Fruit fly (Drosophila melanogaster): ENCODE data around the gene CG13474.

CG13474 gene

DNA sequence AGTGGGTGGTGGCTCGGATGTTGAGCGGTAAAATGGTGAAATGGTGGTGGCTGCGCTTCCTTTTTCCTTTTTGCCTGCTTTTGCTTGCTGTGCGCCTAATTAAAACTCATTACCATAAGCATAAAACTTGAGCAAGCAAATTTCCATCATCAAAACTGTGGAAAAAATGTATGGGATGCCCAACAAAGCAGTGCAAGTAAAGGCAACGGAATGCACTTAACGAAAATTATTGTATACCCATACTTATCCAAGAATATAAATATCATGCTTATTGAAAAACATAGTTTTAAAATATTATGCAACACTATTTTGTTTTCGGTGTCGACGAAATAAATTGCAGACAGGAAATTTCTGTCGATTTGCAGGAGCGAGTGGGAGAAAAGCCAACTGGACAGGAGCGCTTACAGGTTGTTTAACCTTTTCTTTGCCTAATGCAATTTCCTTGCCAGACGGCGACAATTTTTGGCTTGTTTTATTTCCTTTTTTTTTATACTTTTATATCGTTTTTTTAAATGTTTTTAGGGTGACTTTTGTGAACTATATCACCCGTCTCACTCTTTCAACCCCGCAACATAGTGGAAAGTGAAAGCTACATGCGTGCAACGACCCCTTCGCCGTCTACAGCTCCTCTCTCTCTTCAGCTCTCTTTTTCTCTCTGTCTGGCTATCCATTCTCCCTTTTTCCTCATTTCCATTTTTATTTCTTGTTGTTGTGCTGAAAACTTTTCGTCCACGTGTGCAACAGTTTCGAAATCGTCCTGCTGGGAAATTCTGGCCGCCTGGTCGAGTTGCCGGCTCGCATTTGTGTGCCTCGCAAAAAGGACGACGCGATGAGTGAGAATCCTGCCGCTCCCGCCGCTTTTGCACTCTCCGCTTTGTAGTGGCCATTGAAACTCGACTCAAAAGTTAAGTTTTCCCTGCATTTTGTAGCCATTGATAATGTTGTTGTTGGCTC lies 36.7 kb downstream of the CG13474 start (continued):
- TF ChIP-seq CG2889 (GFP tag; IDR thresholded peaks at IDR 0.05) (no peak), CG4854 (GFP tag; optimal IDR thresholded peaks at IDR 0.05) (no peak), pzg (GFP tag; optimal IDR thresholded peaks at IDR 0.05) (no peak), CG12769 (tag; optimal IDR thresholded peaks at IDR 0.05) (no peak)

DNA sequence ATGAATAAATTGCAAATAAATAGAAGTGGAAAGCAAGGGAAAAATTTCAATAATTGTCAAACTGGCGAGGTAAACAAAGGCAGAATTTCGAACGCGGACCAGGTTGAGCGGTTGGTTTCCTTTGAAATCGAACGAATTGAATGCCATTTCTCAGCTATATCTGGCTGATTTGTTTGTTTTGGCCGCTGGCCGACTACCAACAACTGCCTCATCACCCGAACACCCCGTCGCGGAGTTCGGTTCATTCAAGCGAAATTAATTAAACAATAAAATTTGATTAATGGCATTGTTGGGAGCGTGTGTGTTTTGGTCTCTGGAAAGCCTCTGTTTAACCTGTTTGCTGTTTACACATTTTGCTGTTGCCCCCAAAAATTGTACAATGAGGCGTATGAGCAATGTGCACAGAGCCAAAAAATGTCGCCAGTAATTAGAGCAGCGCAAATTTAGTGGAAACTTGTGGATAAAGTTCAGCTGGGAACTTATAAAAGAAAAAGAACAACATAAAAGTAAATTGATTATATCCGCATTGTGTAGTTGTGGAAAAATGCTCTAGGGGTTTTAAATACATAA lies 39.3 kb downstream of the CG13474 start:
- peak; percentile 8; the same call in 1 of the 3 replicates for TF ChIP-seq zfh1 (GFP tag; IDR thresholded peaks at IDR 0.05)
- peak; percentile 58 for TF ChIP-seq Ets65A (GFP tag)
- peak; percentile 69 for TF ChIP-seq lab (GFP tag; optimal IDR thresholded peaks at IDR 0.05)
- TF ChIP-seq CG13894 (tag; optimal IDR thresholded peaks at IDR 0.05) = peak; percentile 51
- TF ChIP-seq CG8290 (GFP tag; optimal IDR thresholded peaks at IDR 0.05) = no peak
- peak in 1 of 2 experiments; percentile 20 for TF ChIP-seq CG8290 (tag; optimal IDR thresholded peaks at IDR 0.05)
- peak; percentile 47 for TF ChIP-seq sens (GFP tag)
- TF ChIP-seq CG7372 (GFP tag; IDR thresholded peaks at IDR 0.05) = 0 out of 2 replicates have a peak, but pooled peaks have one; percentile 15
- TF ChIP-seq Med (GFP tag) = peak; percentile 73
- 0 out of 4 replicates have a peak, but pooled peaks have one; percentile 53 for TF ChIP-seq chinmo (GFP tag; IDR thresholded peaks at IDR 0.05; ENCODE audit: partially characterized antibody)
- TF ChIP-seq Dbx (GFP tag; IDR thresholded peaks at IDR 0.05) = 0 out of 3 replicates have a peak, but pooled peaks have one; percentile 45
- TF ChIP-seq z (GFP tag; IDR thresholded peaks at IDR 0.05) = no peak
- TF ChIP-seq CG1529 (GFP tag; optimal IDR thresholded peaks at IDR 0.05) = no peak
- TF ChIP-seq Hr51 (GFP tag; optimal IDR thresholded peaks at IDR 0.05) = peak in 1 of 2 experiments; percentile 6
- TF ChIP-seq Max (GFP tag; optimal IDR thresholded peaks at IDR 0.05) = no peak
- no peak for TF ChIP-seq btn (GFP tag; optimal IDR thresholded peaks at IDR 0.05)
- TF ChIP-seq Awh (GFP tag; IDR thresholded peaks at IDR 0.05) = peak; percentile 85
- TF ChIP-seq CG12769 (tag; optimal IDR thresholded peaks at IDR 0.05) = peak; percentile 68
- peak; percentile 7 for TF ChIP-seq dmrt99B (tag; optimal IDR thresholded peaks at IDR 0.05)
- peak; percentile 72 for TF ChIP-seq sd (tag; optimal IDR thresholded peaks at IDR 0.05)
- TF ChIP-seq D19A (tag; optimal IDR thresholded peaks at IDR 0.05) = no peak
- TF ChIP-seq sc (optimal IDR thresholded peaks at IDR 0.05) = no peak
- TF ChIP-seq sc (GFP tag; optimal IDR thresholded peaks at IDR 0.05) = no peak
- TF ChIP-seq ci (GFP tag; IDR thresholded peaks at IDR 0.05) = no peak
- TF ChIP-seq pan (optimal IDR thresholded peaks at IDR 0.05) = no peak
- peak in 1 of 2 experiments; percentile 11 for TF ChIP-seq pan (GFP tag; optimal IDR thresholded peaks at IDR 0.05 in 1 of 2, IDR thresholded peaks at IDR 0.05 in 1 of 2)
- 0 out of 2 replicates have a peak, but pooled peaks have one; percentile 14 for TF ChIP-seq vvl (GFP tag; IDR thresholded peaks at IDR 0.05)
- no peak for TF ChIP-seq CTCF (GFP tag; optimal IDR thresholded peaks at IDR 0.05)
- peak; percentile 13 for TF ChIP-seq caup (GFP tag; optimal IDR thresholded peaks at IDR 0.05; ENCODE audit: severe bottlenecking)
- TF ChIP-seq gro (GFP tag; optimal IDR thresholded peaks at IDR 0.05) = peak; percentile 39
- TF ChIP-seq CG17612 (GFP tag; IDR thresholded peaks at IDR 0.05) = 0 out of 2 replicates have a peak, but pooled peaks have one; percentile 5

dm6 chr3L:14655681-14656080 lies 41.2 kb downstream of the CG13474 start:
- TF ChIP-seq slbo (GFP tag; IDR thresholded peaks at IDR 0.05) (no peak), Med (GFP tag) (peak; percentile 38), Nf-YB (GFP tag; optimal IDR thresholded peaks at IDR 0.05) (no peak), Sin3A (optimal IDR thresholded peaks at IDR 0.05) (no peak), btn (GFP tag; optimal IDR thresholded peaks at IDR 0.05) (no peak), run (tag; optimal IDR thresholded peaks at IDR 0.05) (no peak), toy (GFP tag; IDR thresholded peaks at IDR 0.05) (no peak), twi (tag; optimal IDR thresholded peaks at IDR 0.05) (peak; percentile 40), zfh1 (GFP tag; IDR thresholded peaks at IDR 0.05) (no peak), gsb-n (tag; optimal IDR thresholded peaks at IDR 0.05) (peak; percentile 59), CG4360 (GFP tag; IDR thresholded peaks at IDR 0.05) (peak; percentile 56; the same call in 1 of the 2 replicates), prd (optimal IDR thresholded peaks at IDR 0.05) (no peak), prd (GFP tag; IDR thresholded peaks at IDR 0.05) (no peak), sens (GFP tag) (peak; percentile 68), CG3407 (GFP tag; optimal IDR thresholded peaks at IDR 0.05) (no peak), Stat92E (GFP tag; optimal IDR thresholded peaks at IDR 0.05) (peak in 1 of 3 experiments; percentile 24), CG12769 (tag; optimal IDR thresholded peaks at IDR 0.05) (no peak), Hr78 (GFP tag; optimal IDR thresholded peaks at IDR 0.05) (no peak), Lpt (GFP tag; optimal IDR thresholded peaks at IDR 0.05) (no peak)

Data from whole organism, embryonic.